Worm (Caenorhabditis elegans) whole organism, early embryonic: ENCODE data around the gene srbc-14.

Experiments used
- F13C5.2 ChIP-seq: sonication (generic microtip); optimal IDR thresholded peaks from 2 replicates; lab custom pipeline; 2017; ENCODE audit warnings: mild to moderate bottlenecking, missing genetic modification characterization, inconsistent platforms, missing compliant biosample characterization
- ama-1 ChIP-seq: fragments of 150-350 bp; optimal IDR thresholded peaks from 2 replicates; lab custom pipeline; 2014
- ceh-13 ChIP-seq: fragments of 200-800 bp; sonication (Bioruptor generic); optimal IDR thresholded peaks from 2 replicates; lab custom pipeline; 2018; ENCODE audit warnings: mild to moderate bottlenecking, missing genetic modification characterization, missing compliant biosample characterization
- ceh-36 ChIP-seq: sonication (generic microtip); optimal IDR thresholded peaks from 2 replicates; lab custom pipeline; 2016; ENCODE audit warnings: missing genetic modification characterization, inconsistent platforms, missing compliant biosample characterization
- ets-7 ChIP-seq: sonication (generic microtip); optimal IDR thresholded peaks from 2 replicates; lab custom pipeline; 2016; ENCODE audit warnings: missing genotype, missing genetic modification characterization, missing compliant biosample characterization
- flt-1 ChIP-seq: fragments of 200-800 bp; sonication (Bioruptor generic); IDR thresholded peaks from 2 replicates; pipeline ENCODE4 v1.3.6; 2022; ENCODE audit warnings: missing genetic modification characterization, missing compliant biosample characterization

- TF ChIP-seq ama-1 (lab: Kevin White, UChicago), result no peak
- TF ChIP-seq ceh-36 (tag; lab: Kevin White, UChicago), result no peak
- TF ChIP-seq F13C5.2, result no peak
- no peak for TF ChIP-seq flt-1 (GFP tag; lab: Robert Waterston, UW)
- no peak for TF ChIP-seq ceh-13 (GFP tag; lab: Kevin White, UChicago)
- TF ChIP-seq ets-7, result no peak
These were observed 27.2 kb upstream of the srbc-14 start, which contains the start of the genes ZK218.3 and ZK218.4 for ce11 chrV:17098669-17099068.
